Worm (Caenorhabditis elegans) whole organism, L1 larva: ENCODE measurements around the gene mig-39.

Experiments used
- C34B4.2 ChIP-seq: sonication (generic microtip); optimal IDR thresholded peaks from 2 replicates; lab custom pipeline; 2017; ENCODE audit warnings: mild to moderate bottlenecking, missing genetic modification characterization, missing compliant biosample characterization
- alr-1 ChIP-seq: fragments of 200-800 bp; sonication (Bioruptor generic); optimal IDR thresholded peaks from 2 replicates; lab custom pipeline; 2018; ENCODE audit warnings: borderline replicate concordance, mild to moderate bottlenecking, missing genetic modification characterization, missing compliant biosample characterization
- blmp-1 ChIP-seq: fragments of 150-350 bp; optimal IDR thresholded peaks from 2 replicates; lab custom pipeline; 2014; ENCODE audit warnings: missing biosample characterization, missing genetic modification characterization
- ceh-63 ChIP-seq: fragments of 200-800 bp; sonication (Bioruptor generic); optimal IDR thresholded peaks from 2 replicates; lab custom pipeline; 2018; ENCODE audit warnings: mild to moderate bottlenecking, missing genetic modification characterization, missing compliant biosample characterization
- ceh-8 ChIP-seq: fragments of 200-800 bp; sonication (Bioruptor generic); optimal IDR thresholded peaks from 2 replicates; lab custom pipeline; 2018; ENCODE audit warnings: mild to moderate bottlenecking, missing genetic modification characterization, moderate library complexity, missing compliant biosample characterization
- ceh-88 ChIP-seq: fragments of 200-800 bp; sonication (Bioruptor generic); IDR thresholded peaks from 2 replicates; pipeline ENCODE4 v1.3.6; 2022; ENCODE audit warnings: missing genetic modification characterization, missing compliant biosample characterization
- dpl-1 ChIP-seq, 3 experiments: fragments of 150-350 bp in 2 of 3; sonication (generic microtip) in 1 of 3; optimal IDR thresholded peaks; 2 replicates each; lab custom pipeline; 2014 to 2017; ENCODE audit warnings: missing biosample characterization in 3 of 3, missing genetic modification characterization in 3 of 3, missing genetic modification reagents in 3 of 3
- dsc-1 ChIP-seq: sonication (generic microtip); optimal IDR thresholded peaks from 2 replicates; lab custom pipeline; 2016; ENCODE audit warnings: mild to moderate bottlenecking, missing genetic modification characterization, missing compliant biosample characterization
- efl-1 ChIP-seq, 4 experiments: fragments of 150-350 bp; optimal IDR thresholded peaks in 3 of 4; peaks in 1 of 4; 1 replicate in 1 of 4; 2 replicates in 3 of 4; lab custom pipeline; 2014; ENCODE audit warnings: missing biosample characterization in 2 of 4, missing genetic modification characterization in 2 of 4, missing genetic modification reagents in 2 of 4
- elt-3 ChIP-seq, 6 experiments: fragments of 150-350 bp in 1 of 6; sonication (generic microtip); optimal IDR thresholded peaks; 2 replicates each; lab custom pipeline; 2017 to 2018; ENCODE audit warnings: missing biosample characterization in 6 of 6, missing genetic modification characterization in 6 of 6, inconsistent platforms in 1 of 6
- fkh-10 ChIP-seq: sonication (generic microtip); optimal IDR thresholded peaks from 2 replicates; lab custom pipeline; 2017; ENCODE audit warnings: missing biosample characterization, missing genetic modification reagents, missing genetic modification characterization
- fkh-8 ChIP-seq: sonication (generic microtip); optimal IDR thresholded peaks from 2 replicates; lab custom pipeline; 2016; ENCODE audit warnings: mild to moderate bottlenecking, missing genetic modification characterization, missing compliant biosample characterization
- grh-1 ChIP-seq: fragments of 200-800 bp; sonication (Bioruptor generic); IDR thresholded peaks from 2 replicates; pipeline ENCODE4 v1.3.6; 2022; ENCODE audit warnings: missing genetic modification reagents, missing genetic modification characterization, missing compliant biosample characterization
- hlh-17 ChIP-seq: fragments of 200-800 bp; sonication (Bioruptor generic); optimal IDR thresholded peaks from 2 replicates; lab custom pipeline; 2018; ENCODE audit warnings: missing genetic modification characterization, mild to moderate bottlenecking, missing compliant biosample characterization, moderate library complexity, borderline replicate concordance
- hlh-4 ChIP-seq: sonication (generic microtip); optimal IDR thresholded peaks from 2 replicates; lab custom pipeline; 2016; ENCODE audit warnings: mild to moderate bottlenecking, missing genetic modification characterization, missing compliant biosample characterization
- hpl-2 ChIP-seq: fragments of 150-350 bp; optimal IDR thresholded peaks from 2 replicates; lab custom pipeline; 2014; ENCODE audit warnings: missing biosample characterization, missing genetic modification reagents, missing genetic modification characterization
- irx-1 ChIP-seq: sonication (generic microtip); optimal IDR thresholded peaks from 2 replicates; lab custom pipeline; 2016; ENCODE audit warnings: missing genetic modification characterization, missing compliant biosample characterization
- isw-1 ChIP-seq: fragments of 200-800 bp; sonication (Bioruptor generic); IDR thresholded peaks from 2 replicates; pipeline ENCODE4 v1.3.6; 2022; ENCODE audit warnings: missing genetic modification characterization, missing compliant biosample characterization
- lin-13 ChIP-seq: fragments of 150-350 bp; optimal IDR thresholded peaks from 2 replicates; lab custom pipeline; 2014; ENCODE audit warnings: missing biosample characterization, missing genetic modification reagents, missing genetic modification characterization
- lin-14 ChIP-seq: fragments of 200-800 bp; sonication (Bioruptor generic); optimal IDR thresholded peaks from 2 replicates; lab custom pipeline; 2018; ENCODE audit warnings: mild to moderate bottlenecking, missing genetic modification characterization, moderate library complexity, missing compliant biosample characterization
- lin-39 ChIP-seq: fragments of 150-350 bp; optimal IDR thresholded peaks from 2 replicates; lab custom pipeline; 2014; ENCODE audit warnings: missing biosample characterization, missing genetic modification reagents, missing genetic modification characterization
- mab-9 ChIP-seq: fragments of 200-800 bp; sonication (Bioruptor generic); IDR thresholded peaks from 2 replicates; pipeline ENCODE4 v1.3.6; 2022; ENCODE audit warnings: missing genetic modification reagents, missing genetic modification characterization, missing compliant biosample characterization
- nhr-19 ChIP-seq: fragments of 200-800 bp; sonication (Bioruptor generic); conservative IDR thresholded peaks from 2 replicates; pipeline ENCODE4 v1.3.6; 2022; ENCODE audit warnings: missing genetic modification characterization, missing compliant biosample characterization
- nhr-237 ChIP-seq: fragments of 150-350 bp; optimal IDR thresholded peaks from 2 replicates; lab custom pipeline; 2014; ENCODE audit warnings: missing biosample characterization, missing genetic modification characterization
- nhr-47 ChIP-seq: sonication (generic microtip); optimal IDR thresholded peaks from 2 replicates; lab custom pipeline; 2016; ENCODE audit warnings: mild to moderate bottlenecking, missing genetic modification characterization, moderate library complexity, missing compliant biosample characterization
- nhr-76 ChIP-seq: sonication (generic microtip); optimal IDR thresholded peaks from 2 replicates; lab custom pipeline; 2017; ENCODE audit warnings: missing biosample characterization, missing genetic modification characterization
- nhr-77 ChIP-seq: fragments of 150-350 bp; optimal IDR thresholded peaks from 2 replicates; lab custom pipeline; 2014; ENCODE audit warnings: missing biosample characterization, missing genetic modification characterization
- nhr-90 ChIP-seq: sonication (generic microtip); optimal IDR thresholded peaks from 2 replicates; lab custom pipeline; 2016; ENCODE audit warnings: mild to moderate bottlenecking, missing genetic modification characterization, missing compliant biosample characterization; ENCODE audit not compliant: poor library complexity
- pag-3 ChIP-seq: sonication (generic microtip); optimal IDR thresholded peaks from 2 replicates; lab custom pipeline; 2017; ENCODE audit warnings: missing genetic modification characterization, mild to moderate bottlenecking, missing compliant biosample characterization, antibody characterized with exemption, borderline replicate concordance; ENCODE audit not compliant: insufficient read depth
- pax-3 ChIP-seq: fragments of 200-800 bp; sonication (Bioruptor generic); optimal IDR thresholded peaks from 2 replicates; lab custom pipeline; 2018; ENCODE audit warnings: mild to moderate bottlenecking, missing genetic modification characterization, moderate library complexity, missing compliant biosample characterization
- pqm-1 ChIP-seq: sonication (generic microtip); optimal IDR thresholded peaks from 3 replicates; lab custom pipeline; 2017; ENCODE audit warnings: missing biosample characterization, missing genetic modification characterization
- rnt-1 ChIP-seq: sonication (generic microtip); optimal IDR thresholded peaks from 2 replicates; lab custom pipeline; 2016; ENCODE audit warnings: mild to moderate bottlenecking, missing genetic modification characterization, moderate library complexity, missing compliant biosample characterization
- skn-1 ChIP-seq: fragments of 150-350 bp; optimal IDR thresholded peaks from 2 replicates; lab custom pipeline; 2014; ENCODE audit warnings: missing biosample characterization, missing genetic modification characterization
- sup-37 ChIP-seq: fragments of 200-800 bp; sonication (Bioruptor generic); optimal IDR thresholded peaks from 2 replicates; lab custom pipeline; 2018; ENCODE audit warnings: mild to moderate bottlenecking, missing genetic modification characterization, missing compliant biosample characterization
- swsn-7 ChIP-seq: sonication (generic microtip); optimal IDR thresholded peaks from 2 replicates; lab custom pipeline; 2016; ENCODE audit warnings: missing genetic modification characterization, missing compliant biosample characterization
- tbx-2 ChIP-seq: sonication (generic microtip); optimal IDR thresholded peaks from 2 replicates; lab custom pipeline; 2016; ENCODE audit warnings: missing genetic modification characterization, missing compliant biosample characterization
- unc-130 ChIP-seq: fragments of 150-350 bp; optimal IDR thresholded peaks from 2 replicates; lab custom pipeline; 2017; ENCODE audit warnings: missing biosample characterization, missing genetic modification characterization, inconsistent platforms
- unc-62 ChIP-seq: fragments of 150-350 bp; optimal IDR thresholded peaks from 2 replicates; lab custom pipeline; 2014; ENCODE audit warnings: missing biosample characterization, missing genetic modification reagents, missing genetic modification characterization
- xbp-1 ChIP-seq: sonication (generic microtip); optimal IDR thresholded peaks from 2 replicates; lab custom pipeline; 2016; ENCODE audit warnings: missing genetic modification characterization, missing compliant biosample characterization
- zag-1 ChIP-seq: fragments of 150-350 bp; optimal IDR thresholded peaks from 2 replicates; lab custom pipeline; 2014; ENCODE audit warnings: missing biosample characterization, missing genetic modification characterization
- ztf-11 ChIP-seq, 2 experiments: sonication (generic microtip); optimal IDR thresholded peaks; 2 replicates each; lab custom pipeline; 2016 to 2017; ENCODE audit warnings: missing genetic modification characterization in 2 of 2, missing biosample characterization in 1 of 2, missing compliant biosample characterization in 1 of 2
- ztf-4 ChIP-seq: fragments of 150-350 bp; optimal IDR thresholded peaks from 2 replicates; lab custom pipeline; 2014; ENCODE audit warnings: missing biosample characterization, missing genetic modification characterization

The mig-39 gene

DNA sequence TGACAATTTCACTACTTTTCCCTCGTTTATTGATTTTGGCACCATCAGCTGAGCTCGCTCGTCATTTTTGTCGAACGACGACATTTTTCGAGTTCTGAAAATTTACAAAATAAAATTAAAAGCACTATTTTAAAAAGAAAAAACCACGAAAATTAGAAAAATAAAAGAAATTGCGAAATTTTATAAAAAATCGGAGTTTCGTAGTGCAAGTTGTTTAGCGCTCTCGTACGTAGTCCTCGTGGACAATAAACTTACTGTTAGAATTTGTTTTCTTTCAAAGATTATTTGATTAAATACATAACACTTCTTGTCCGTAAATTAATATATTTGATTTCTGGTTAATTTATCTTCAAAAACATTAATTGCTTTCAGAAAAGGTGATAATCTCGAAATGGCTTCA is 23.4 kb downstream of the mig-39 start, which contains the start of the genes ess-2 and F42H10.2 (continued):
- TF ChIP-seq efl-1 (optimal IDR thresholded peaks at IDR 0.05; lab: Kevin White, UChicago), result peak; percentile 54 to 56
- TF ChIP-seq efl-1 (GFP tag; optimal IDR thresholded peaks at IDR 0.05 in 1 of 2; lab: Kevin White, UChicago), result peak; percentile 52 to 93
- TF ChIP-seq mab-9, result no peak
- TF ChIP-seq pqm-1 (tag; lab: Kevin White, UChicago), result no peak
- TF ChIP-seq tbx-2, result no peak
- peak; percentile 21; the same call in 1 of the 2 replicates for TF ChIP-seq isw-1
- TF ChIP-seq blmp-1 (tag; lab: Kevin White, UChicago), result peak; percentile 54
- TF ChIP-seq dsc-1 (tag; lab: Kevin White, UChicago), result peak; percentile 2
- no peak for TF ChIP-seq nhr-19 (GFP tag; lab: Robert Waterston, UW)
- TF ChIP-seq ceh-88 (GFP tag; lab: Robert Waterston, UW), result no peak
- TF ChIP-seq ceh-63 (GFP tag; lab: Kevin White, UChicago), result no peak
- peak; percentile 49 for TF ChIP-seq lin-14 (GFP tag; lab: Kevin White, UChicago)
- TF ChIP-seq hlh-17 (GFP tag; lab: Kevin White, UChicago), result no peak
- no peak for TF ChIP-seq nhr-90 (tag; lab: Kevin White, UChicago)
- no peak for TF ChIP-seq hlh-4
- TF ChIP-seq lin-39 (tag; lab: Kevin White, UChicago), result no peak
- TF ChIP-seq unc-130 (tag; lab: Kevin White, UChicago), result no peak
- TF ChIP-seq lin-13 (GFP tag; lab: Kevin White, UChicago), result peak; percentile 50

- no peak for TF ChIP-seq sup-37 (GFP tag; lab: Kevin White, UChicago)
- TF ChIP-seq nhr-76 (tag; lab: Kevin White, UChicago), result no peak
- no peak for TF ChIP-seq unc-62
- TF ChIP-seq alr-1 (tag; lab: Kevin White, UChicago), result no peak
- no peak for TF ChIP-seq fkh-10 (GFP tag; lab: Kevin White, UChicago)
- TF ChIP-seq ztf-11 (tag; optimal IDR thresholded peaks at IDR 0.05; lab: Kevin White, UChicago), result no peak
- TF ChIP-seq rnt-1 (tag; lab: Kevin White, UChicago), result no peak
- no peak for TF ChIP-seq pax-3 (tag; lab: Kevin White, UChicago)
- TF ChIP-seq nhr-77 (tag; lab: Kevin White, UChicago), result no peak
- no peak for TF ChIP-seq grh-1
- no peak for TF ChIP-seq blmp-1 (tag; lab: Kevin White, UChicago)
- TF ChIP-seq dsc-1 (tag; lab: Kevin White, UChicago), result no peak
- TF ChIP-seq irx-1 (tag; lab: Kevin White, UChicago), result no peak
- no peak for TF ChIP-seq ceh-8 (GFP tag; lab: Kevin White, UChicago)
- TF ChIP-seq swsn-7 (tag; lab: Kevin White, UChicago), result no peak
- no peak for TF ChIP-seq hpl-2 (GFP tag; lab: Kevin White, UChicago)
- TF ChIP-seq nhr-47 (tag; lab: Kevin White, UChicago), result no peak
These were observed 25.1 kb downstream of the mig-39 start for ce11 chrIII:8491945-8492344.

ce11 chrIII:8494708-8495107 is 27.9 kb downstream of the mig-39 start, which contains the start of gene pac-1:
Gene pac-1, plus strand, starts transcription at chrIII:8495008.
- TF ChIP-seq C34B4.2 (tag; lab: Kevin White, UChicago) (no peak), zag-1 (no peak), rnt-1 (tag; lab: Kevin White, UChicago) (no peak), nhr-76 (tag; lab: Kevin White, UChicago) (no peak), lin-39 (tag; lab: Kevin White, UChicago) (no peak), skn-1 (tag; lab: Kevin White, UChicago) (no peak), pax-3 (tag; lab: Kevin White, UChicago) (no peak), nhr-47 (tag; lab: Kevin White, UChicago) (no peak), fkh-8 (no peak), mab-9 (no peak), tbx-2 (no peak), ztf-4 (tag; lab: Kevin White, UChicago) (no peak), nhr-237 (no peak), dpl-1 (GFP tag; optimal IDR thresholded peaks at IDR 0.05; lab: Kevin White, UChicago) (no peak), blmp-1 (tag; lab: Kevin White, UChicago) (no peak), elt-3 (tag; optimal IDR thresholded peaks at IDR 0.05; lab: Kevin White, UChicago) (no peak), pag-3 (tag; lab: Kevin White, UChicago) (no peak), xbp-1 (tag; lab: Kevin White, UChicago) (no peak)
